Worm (Caenorhabditis elegans) whole organism, L4 larva: Measurements from ENCODE around the gene prp-19.
A peak's percentile ranks its signal among the peaks of the same experiment; 100 is the strongest.

Source experiments
- F26F4.8 ChIP-seq: fragments of 200-800 bp; sonication (Bioruptor generic); conservative IDR thresholded peaks from 2 replicates; pipeline ENCODE4 v1.3.6; 2022; ENCODE audit warnings: missing genetic modification characterization, missing compliant biosample characterization
- T20F7.1 ChIP-seq: fragments of 200-800 bp; sonication (Bioruptor generic); optimal IDR thresholded peaks from 2 replicates; lab custom pipeline; 2018; ENCODE audit warnings: mild to moderate bottlenecking, missing genetic modification characterization, missing compliant biosample characterization
- T26A8.4 ChIP-seq: fragments of 200-800 bp; sonication (Bioruptor generic); IDR thresholded peaks from 2 replicates; pipeline ENCODE4 v1.3.6; 2022; ENCODE audit warnings: missing genetic modification characterization, missing compliant biosample characterization
- Y5F2A.4 ChIP-seq: fragments of 200-800 bp; sonication (Bioruptor generic); optimal IDR thresholded peaks from 2 replicates; lab custom pipeline; 2018; ENCODE audit warnings: mild to moderate bottlenecking, missing genetic modification characterization, missing compliant biosample characterization
- Y75B8A.6 ChIP-seq: fragments of 200-800 bp; sonication (Bioruptor generic); IDR thresholded peaks from 2 replicates; pipeline ENCODE4 v1.3.6; 2022; ENCODE audit warnings: missing genetic modification reagents, missing genetic modification characterization, missing compliant biosample characterization
- ZK337.2 ChIP-seq: fragments of 200-800 bp; sonication (Bioruptor generic); IDR thresholded peaks from 2 replicates; pipeline ENCODE4 v1.3.6; 2022; ENCODE audit warnings: missing genetic modification reagents, missing genetic modification characterization, missing compliant biosample characterization
- aha-1 ChIP-seq: fragments of 150-350 bp; peaks from one replicate; lab custom pipeline; 2014; ENCODE audit warnings: missing biosample characterization, missing genetic modification characterization
- attf-4 ChIP-seq: sonication (generic microtip); optimal IDR thresholded peaks from 3 replicates; lab custom pipeline; 2017; ENCODE audit warnings: missing biosample characterization, missing genetic modification characterization
- ceh-20 ChIP-seq: fragments of 200-800 bp; sonication (Bioruptor generic); IDR thresholded peaks from 2 replicates; pipeline ENCODE4 v1.3.6; 2022; ENCODE audit warnings: missing genetic modification reagents, missing genetic modification characterization, missing compliant biosample characterization
- ceh-28 ChIP-seq: fragments of 150-350 bp; optimal IDR thresholded peaks from 2 replicates; lab custom pipeline; 2014; ENCODE audit warnings: missing biosample characterization, missing genetic modification reagents, missing genetic modification characterization
- ceh-32 ChIP-seq: sonication (generic microtip); optimal IDR thresholded peaks from 2 replicates; lab custom pipeline; 2016; ENCODE audit warnings: mild to moderate bottlenecking, missing genetic modification characterization, missing compliant biosample characterization; ENCODE audit not compliant: poor library complexity
- ceh-44 ChIP-seq: fragments of 200-800 bp; sonication (Bioruptor generic); IDR thresholded peaks from 2 replicates; pipeline ENCODE4 v1.3.6; 2022; ENCODE audit warnings: missing genetic modification reagents, missing genetic modification characterization, missing compliant biosample characterization
- daf-16 ChIP-seq, 3 experiments: sonication (generic microtip); optimal IDR thresholded peaks; 2 replicates each; lab custom pipeline; 2016 to 2017; ENCODE audit warnings: missing genetic modification characterization in 3 of 3, missing genetic modification reagents in 3 of 3, mild to moderate bottlenecking in 2 of 3, missing compliant biosample characterization in 2 of 3, missing biosample characterization in 1 of 3, moderate library complexity in 1 of 3
- dmd-6 ChIP-seq: fragments of 200-800 bp; sonication (Bioruptor generic); IDR thresholded peaks from 2 replicates; pipeline ENCODE4 v1.3.6; 2022; ENCODE audit warnings: missing genetic modification reagents, missing genetic modification characterization, missing compliant biosample characterization
- dmd-8 ChIP-seq: fragments of 200-800 bp; sonication (Bioruptor generic); IDR thresholded peaks from 2 replicates; pipeline ENCODE4 v1.3.6; 2022; ENCODE audit warnings: missing genetic modification characterization, missing compliant biosample characterization
- duxl-1 ChIP-seq: sonication (generic microtip); optimal IDR thresholded peaks from 2 replicates; lab custom pipeline; 2016; ENCODE audit warnings: mild to moderate bottlenecking, missing genetic modification characterization, moderate library complexity, missing compliant biosample characterization; ENCODE audit not compliant: poor library complexity
- dve-1 ChIP-seq: sonication (generic microtip); optimal IDR thresholded peaks from 2 replicates; lab custom pipeline; 2017; ENCODE audit warnings: antibody characterized with exemption, mild to moderate bottlenecking, missing genetic modification characterization, missing compliant biosample characterization; ENCODE audit not compliant: insufficient read depth
- egl-27 ChIP-seq: sonication (generic microtip); optimal IDR thresholded peaks from 3 replicates; lab custom pipeline; 2017; ENCODE audit warnings: missing biosample characterization, missing genetic modification reagents, missing genetic modification characterization
- egl-43 ChIP-seq: fragments of 200-800 bp; sonication (Bioruptor generic); IDR thresholded peaks from 2 replicates; pipeline ENCODE4 v1.3.6; 2022; ENCODE audit warnings: missing genetic modification reagents, missing genetic modification characterization, missing compliant biosample characterization
- hif-1 ChIP-seq, 2 experiments: sonication (generic microtip); optimal IDR thresholded peaks; 2 replicates each; lab custom pipeline; 2016 to 2017; ENCODE audit warnings: missing compliant biosample characterization in 2 of 2, missing genetic modification characterization in 2 of 2, missing genetic modification reagents in 2 of 2, missing genotype in 2 of 2, mild to moderate bottlenecking in 1 of 2
- hmg-1.1 ChIP-seq: fragments of 200-800 bp; sonication (Bioruptor generic); IDR thresholded peaks from 2 replicates; pipeline ENCODE4 v1.3.6; 2022; ENCODE audit warnings: missing genetic modification reagents, missing genetic modification characterization, missing compliant biosample characterization
- lin-1 ChIP-seq: fragments of 200-800 bp; sonication (Bioruptor generic); IDR thresholded peaks from 2 replicates; pipeline ENCODE4 v1.3.6; 2022; ENCODE audit warnings: missing genetic modification reagents, missing genetic modification characterization, missing compliant biosample characterization
- lin-13 ChIP-seq: fragments of 150-350 bp; optimal IDR thresholded peaks from 2 replicates; lab custom pipeline; 2014; ENCODE audit warnings: missing biosample characterization, missing genetic modification reagents, missing genetic modification characterization
- lin-38 ChIP-seq: fragments of 200-800 bp; sonication (Bioruptor generic); IDR thresholded peaks from 2 replicates; pipeline ENCODE4 v1.3.6; 2022; ENCODE audit warnings: missing genetic modification reagents, missing genetic modification characterization, missing compliant biosample characterization
- madf-5 ChIP-seq, 2 experiments: fragments of 200-800 bp; sonication (Bioruptor generic); IDR thresholded peaks; 2 replicates each; pipeline ENCODE4 v1.3.6; 2022; ENCODE audit warnings: missing compliant biosample characterization in 2 of 2, missing genetic modification characterization in 2 of 2
- mep-1 ChIP-seq: fragments of 150-350 bp; sonication (generic microtip); optimal IDR thresholded peaks from 3 replicates; lab custom pipeline; 2014; ENCODE audit warnings: missing biosample characterization, missing genetic modification characterization
- mxl-2 ChIP-seq: fragments of 200-800 bp; sonication (Bioruptor generic); conservative IDR thresholded peaks from 2 replicates; pipeline ENCODE4 v1.3.6; 2022; ENCODE audit warnings: missing genetic modification reagents, missing genetic modification characterization, missing compliant biosample characterization
- mxl-3 ChIP-seq: fragments of 200-800 bp; sonication (Bioruptor generic); optimal IDR thresholded peaks from 2 replicates; lab custom pipeline; 2018; ENCODE audit warnings: mild to moderate bottlenecking, missing genetic modification characterization, missing compliant biosample characterization
- nhr-102 ChIP-seq: sonication (generic microtip); optimal IDR thresholded peaks from 2 replicates; lab custom pipeline; 2016; ENCODE audit warnings: mild to moderate bottlenecking, missing genetic modification characterization, moderate library complexity, missing compliant biosample characterization
- nhr-11 ChIP-seq: fragments of 150-350 bp; optimal IDR thresholded peaks from 2 replicates; lab custom pipeline; 2014; ENCODE audit warnings: missing biosample characterization, missing genetic modification characterization
- nhr-111 ChIP-seq: fragments of 200-800 bp; sonication (Bioruptor generic); optimal IDR thresholded peaks from 2 replicates; lab custom pipeline; 2018; ENCODE audit warnings: mild to moderate bottlenecking, missing genetic modification characterization, missing compliant biosample characterization
- nhr-237 ChIP-seq: sonication (generic microtip); optimal IDR thresholded peaks from 2 replicates; lab custom pipeline; 2017; ENCODE audit warnings: missing biosample characterization, missing genetic modification characterization
- nhr-28 ChIP-seq: fragments of 150-350 bp; optimal IDR thresholded peaks from 2 replicates; lab custom pipeline; 2014; ENCODE audit warnings: missing biosample characterization, missing genetic modification characterization
- nhr-42 ChIP-seq: fragments of 200-800 bp; sonication (Bioruptor generic); IDR thresholded peaks from 2 replicates; pipeline ENCODE4 v1.3.6; 2022; ENCODE audit warnings: missing genetic modification characterization, missing compliant biosample characterization
- nhr-6 ChIP-seq: fragments of 150-350 bp; optimal IDR thresholded peaks from 2 replicates; lab custom pipeline; 2014; ENCODE audit warnings: missing biosample characterization, missing genetic modification characterization
- nhr-77 ChIP-seq: fragments of 150-350 bp; optimal IDR thresholded peaks from 2 replicates; lab custom pipeline; 2014; ENCODE audit warnings: missing biosample characterization, missing genetic modification characterization
- pha-4 ChIP-seq, 2 experiments: fragments of 150-350 bp in 1 of 2; fragments of 200-800 bp in 1 of 2; sonication (Bioruptor generic) in 1 of 2; IDR thresholded peaks in 1 of 2; optimal IDR thresholded peaks in 1 of 2; 2 replicates each; pipeline versions ENCODE4 v1.3.6 to Lab custom; 2014 to 2022; ENCODE audit warnings: missing genetic modification characterization in 2 of 2, missing genetic modification reagents in 2 of 2, missing biosample characterization in 1 of 2, missing compliant biosample characterization in 1 of 2
- php-3 ChIP-seq: fragments of 200-800 bp; sonication (Bioruptor generic); IDR thresholded peaks from 2 replicates; pipeline ENCODE4 v1.3.6; 2022; ENCODE audit warnings: missing genetic modification reagents, missing genetic modification characterization, missing compliant biosample characterization
- rbr-2 ChIP-seq: sonication (generic microtip); optimal IDR thresholded peaks from 2 replicates; lab custom pipeline; 2016; ENCODE audit warnings: missing genotype, missing genetic modification characterization, missing compliant biosample characterization
- saeg-2 ChIP-seq: fragments of 200-800 bp; sonication (Bioruptor generic); IDR thresholded peaks from 2 replicates; pipeline ENCODE4 v1.3.6; 2022; ENCODE audit warnings: missing genetic modification reagents, missing genetic modification characterization, missing compliant biosample characterization
- spr-3 ChIP-seq: fragments of 200-800 bp; sonication (Bioruptor generic); optimal IDR thresholded peaks from 2 replicates; lab custom pipeline; 2018; ENCODE audit warnings: mild to moderate bottlenecking, missing genetic modification characterization, missing compliant biosample characterization
- tag-97 ChIP-seq: fragments of 200-800 bp; sonication (Bioruptor generic); IDR thresholded peaks from 2 replicates; pipeline ENCODE4 v1.3.6; 2022; ENCODE audit warnings: missing genetic modification characterization, missing compliant biosample characterization
- tra-1 ChIP-seq: fragments of 200-800 bp; sonication (Bioruptor generic); IDR thresholded peaks from 2 replicates; pipeline ENCODE4 v1.3.6; 2022; ENCODE audit warnings: missing genetic modification reagents, missing genetic modification characterization, missing compliant biosample characterization
- unc-130 ChIP-seq: sonication (generic microtip); optimal IDR thresholded peaks from 2 replicates; lab custom pipeline; 2016; ENCODE audit warnings: missing genetic modification reagents, missing genetic modification characterization, missing compliant biosample characterization
- unc-62 ChIP-seq, 3 experiments: fragments of 150-350 bp in 1 of 3; sonication (generic microtip); optimal IDR thresholded peaks in 2 of 3; peaks in 1 of 3; 1 replicate in 1 of 3; 2 replicates in 2 of 3; lab custom pipeline; 2014 to 2017; ENCODE audit warnings: missing biosample characterization in 3 of 3, missing genetic modification characterization in 3 of 3, missing genetic modification reagents in 3 of 3, missing genotype in 1 of 3
- ztf-11 ChIP-seq: fragments of 150-350 bp; optimal IDR thresholded peaks from 2 replicates; lab custom pipeline; 2014; ENCODE audit warnings: missing biosample characterization, missing genetic modification characterization
- ztf-7 ChIP-seq: fragments of 150-350 bp; optimal IDR thresholded peaks from 2 replicates; lab custom pipeline; 2014; ENCODE audit warnings: missing biosample characterization, missing genetic modification characterization

Gene prp-19

DNA sequence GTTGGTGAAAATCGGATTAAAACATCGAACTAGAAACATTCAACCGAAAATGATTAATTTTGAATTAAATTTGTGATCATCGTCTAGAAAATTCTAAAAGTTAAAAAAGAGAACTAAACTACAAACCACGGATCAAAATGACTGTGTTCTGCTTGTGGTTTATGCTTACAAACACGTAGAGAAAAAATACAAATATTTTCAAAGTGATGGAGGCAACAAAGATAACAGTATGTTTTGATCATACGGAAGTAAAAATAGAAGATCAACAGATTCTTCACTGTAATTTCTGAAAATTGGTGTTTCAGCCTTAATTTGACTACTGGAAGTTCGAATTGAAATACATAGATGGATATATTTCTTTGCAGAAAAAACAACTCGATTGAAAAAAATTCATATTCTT lies 31.5 kb upstream of the prp-19 start:
- TF ChIP-seq egl-43 (GFP tag; lab: Robert Waterston, UW) (no peak), F26F4.8 (GFP tag; lab: Robert Waterston, UW) (no peak), daf-16 (GFP tag; optimal IDR thresholded peaks at IDR 0.05; lab: Kevin White, UChicago) (no peak), daf-16 (tag; optimal IDR thresholded peaks at IDR 0.05; lab: Kevin White, UChicago) (peak; percentile 82), dmd-6 (GFP tag; lab: Robert Waterston, UW) (peak; percentile 27; the same call in 1 of the 2 replicates), T26A8.4 (no peak), nhr-102 (tag; lab: Kevin White, UChicago) (peak; percentile 27), mep-1 (tag; lab: Kevin White, UChicago) (peak; percentile 13), ceh-20 (GFP tag; lab: Robert Waterston, UW) (no peak), lin-13 (GFP tag; lab: Kevin White, UChicago) (peak; percentile 15), lin-38 (GFP tag; lab: Robert Waterston, UW) (peak; percentile 46), nhr-28 (tag; lab: Kevin White, UChicago) (peak; percentile 96), pha-4 (GFP tag; IDR thresholded peaks at IDR 0.05; lab: Robert Waterston, UW) (peak; percentile 36; the same call in 1 of the 2 replicates), pha-4 (tag; optimal IDR thresholded peaks at IDR 0.05; lab: Kevin White, UChicago) (no peak), dve-1 (tag; lab: Kevin White, UChicago) (peak; percentile 29)
- TF ChIP-seq, all 104 proteins: peak for 9

DNA sequence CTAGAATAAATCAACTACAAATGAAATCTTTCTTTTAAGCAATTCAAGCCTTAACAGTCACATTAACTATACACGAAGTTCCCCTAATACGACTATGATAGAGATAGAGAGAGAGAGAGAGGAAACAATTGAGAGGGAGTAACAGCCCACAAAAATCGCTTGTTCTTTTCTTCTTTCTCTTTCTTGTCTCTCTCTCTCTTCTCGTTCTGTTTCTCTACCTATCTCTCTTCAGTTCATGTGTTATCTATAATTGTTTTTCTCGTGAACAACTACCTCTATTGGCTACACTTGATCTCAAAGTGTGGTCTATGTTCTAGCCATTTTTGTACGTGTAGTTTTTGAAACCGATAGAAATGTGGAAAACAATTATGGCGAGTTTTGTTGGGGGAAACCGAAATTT lies 30.8 kb upstream of the prp-19 start:
- TF ChIP-seq ztf-11 (tag; lab: Kevin White, UChicago) = no peak
- TF ChIP-seq hmg-1.1 (GFP tag; lab: Robert Waterston, UW) = 0 out of 2 replicates have a peak, but pooled peaks have one; percentile 38
- no peak for TF ChIP-seq ZK337.2 (GFP tag; lab: Robert Waterston, UW)
- TF ChIP-seq nhr-42 (GFP tag; lab: Robert Waterston, UW) = no peak
- peak; percentile 64 for TF ChIP-seq aha-1 (tag; lab: Kevin White, UChicago)
- no peak for TF ChIP-seq nhr-111 (GFP tag; lab: Kevin White, UChicago)
- 0 out of 2 replicates have a peak, but pooled peaks have one; percentile 18 for TF ChIP-seq pha-4 (GFP tag; IDR thresholded peaks at IDR 0.05; lab: Robert Waterston, UW)
- no peak for TF ChIP-seq pha-4 (tag; optimal IDR thresholded peaks at IDR 0.05; lab: Kevin White, UChicago)
- no peak for TF ChIP-seq lin-1 (GFP tag; lab: Robert Waterston, UW)
- TF ChIP-seq mxl-3 = peak; percentile 10
- peak; percentile 28 for TF ChIP-seq rbr-2 (tag; lab: Kevin White, UChicago)
- no peak for TF ChIP-seq ceh-32 (tag; lab: Kevin White, UChicago)
- no peak for TF ChIP-seq nhr-237 (tag; lab: Kevin White, UChicago)
- no peak for TF ChIP-seq unc-130
- no peak for TF ChIP-seq madf-5 (GFP tag; IDR thresholded peaks at IDR 0.05; lab: Robert Waterston, UW)
- peak; percentile 78 for TF ChIP-seq nhr-6 (tag; lab: Kevin White, UChicago)
- TF ChIP-seq dmd-8 (GFP tag; lab: Robert Waterston, UW) = no peak
- TF ChIP-seq tag-97 = no peak
- no peak for TF ChIP-seq ceh-44
- TF ChIP-seq T20F7.1 (GFP tag; lab: Kevin White, UChicago) = peak; percentile 46
- TF ChIP-seq spr-3 (GFP tag; lab: Kevin White, UChicago) = no peak
- no peak for TF ChIP-seq saeg-2
- TF ChIP-seq dmd-6 (GFP tag; lab: Robert Waterston, UW) = peak; percentile 69
- peak; percentile 97 for TF ChIP-seq nhr-77 (tag; lab: Kevin White, UChicago)
- no peak for TF ChIP-seq php-3 (GFP tag; lab: Robert Waterston, UW)
- TF ChIP-seq tra-1 = 0 out of 2 replicates have a peak, but pooled peaks have one; percentile 27
- TF ChIP-seq attf-4 (tag; lab: Kevin White, UChicago) = no peak
- TF ChIP-seq egl-27 (tag; lab: Kevin White, UChicago) = no peak
- TF ChIP-seq ztf-7 (tag; lab: Kevin White, UChicago) = peak; percentile 25
- TF ChIP-seq nhr-11 (tag; lab: Kevin White, UChicago) = peak; percentile 85
- no peak for TF ChIP-seq mxl-2 (GFP tag; lab: Robert Waterston, UW)
- TF ChIP-seq Y75B8A.6 (GFP tag; lab: Robert Waterston, UW) = no peak
- peak in 1 of 2 experiments; percentile 78 for TF ChIP-seq hif-1 (tag; optimal IDR thresholded peaks at IDR 0.05; lab: Kevin White, UChicago)
- no peak for TF ChIP-seq unc-62 (GFP tag; optimal IDR thresholded peaks at IDR 0.05 in 1 of 2; lab: Kevin White, UChicago)
- TF ChIP-seq unc-62 (tag; optimal IDR thresholded peaks at IDR 0.05; lab: Kevin White, UChicago) = no peak
- TF ChIP-seq duxl-1 = no peak
- TF ChIP-seq ceh-28 (tag; lab: Kevin White, UChicago) = no peak
- TF ChIP-seq Y5F2A.4 (GFP tag; lab: Kevin White, UChicago) = no peak
